Worm (Caenorhabditis elegans): ENCODE measurements around the gene her-1.

The her-1 gene

DNA sequence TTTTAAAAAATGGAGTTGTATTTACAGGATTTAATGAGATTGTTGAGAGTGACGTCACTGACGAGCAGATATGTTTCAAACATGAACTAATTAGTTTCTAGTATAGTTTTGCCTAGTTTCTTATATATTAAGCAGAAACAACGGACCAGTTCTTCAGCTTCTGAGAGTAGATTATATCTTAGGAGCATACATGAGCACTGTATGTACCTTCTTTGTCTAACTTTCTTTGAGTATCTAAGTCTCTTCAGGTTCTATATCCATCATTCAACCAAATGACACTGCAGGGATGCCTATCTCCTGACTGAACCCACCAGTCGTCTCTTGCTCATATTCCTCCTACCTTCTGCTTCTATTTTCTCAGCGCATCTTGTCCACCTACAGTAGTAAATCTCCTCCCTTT is at the start of gene her-1:
Gene her-1 (plus strand): TSS at position 301 of the 400 bp plus-strand sequence.
- TF ChIP-seq pes-1 (GFP tag; IDR thresholded peaks at IDR 0.05) (no peak), hnd-1 (tag; optimal IDR thresholded peaks at IDR 0.05) (no peak), tra-4 (tag; optimal IDR thresholded peaks at IDR 0.05) (no peak), tbx-11 (GFP tag; IDR thresholded peaks at IDR 0.05) (no peak), tbx-37 (GFP tag; conservative IDR thresholded peaks at IDR 0.05) (no peak), B0310.2 (tag; optimal IDR thresholded peaks at IDR 0.05) (no peak), sea-1 (GFP tag; conservative IDR thresholded peaks at IDR 0.05) (no peak), hmg-4 (GFP tag; optimal IDR thresholded peaks at IDR 0.05) (no peak)

DNA sequence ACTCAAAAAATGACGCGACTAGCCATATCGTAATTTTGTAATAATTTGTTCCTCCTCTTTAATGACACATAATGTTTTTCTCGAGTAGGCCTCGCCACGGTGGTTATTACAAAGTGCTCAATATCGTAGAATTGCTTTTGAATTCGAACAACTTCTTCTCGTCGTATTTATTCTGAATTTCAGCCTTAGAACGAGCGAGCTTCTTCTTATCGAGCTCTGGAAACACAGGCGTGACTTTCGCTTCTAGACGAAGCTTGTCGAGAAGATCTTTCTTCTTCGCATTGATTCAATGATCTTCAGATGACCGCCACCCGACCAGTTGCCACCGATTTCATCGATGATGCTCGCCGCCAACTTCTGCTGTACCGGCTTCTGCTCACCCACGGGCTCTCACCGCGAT is 45.5 kb upstream of the her-1 start, which contains the start of gene T06E4.21:
Gene T06E4.21 (plus strand): TSS at position 301 of the 400 bp plus-strand sequence.
- no peak for TF ChIP-seq ets-7 (tag; optimal IDR thresholded peaks at IDR 0.05)
- TF ChIP-seq B0310.2 (tag; optimal IDR thresholded peaks at IDR 0.05): no peak
- no peak for TF ChIP-seq ceh-13 (GFP tag; optimal IDR thresholded peaks at IDR 0.05)
- TF ChIP-seq hnd-1 (tag; optimal IDR thresholded peaks at IDR 0.05): no peak
- TF ChIP-seq F13C5.2 (tag; optimal IDR thresholded peaks at IDR 0.05): no peak
- no peak for TF ChIP-seq hmbx-1 (tag; optimal IDR thresholded peaks at IDR 0.05)
- no peak for TF ChIP-seq scrt-1 (GFP tag; IDR thresholded peaks at IDR 0.05)
- no peak for TF ChIP-seq pes-1 (GFP tag; IDR thresholded peaks at IDR 0.05)
- TF ChIP-seq ceh-36 (tag; optimal IDR thresholded peaks at IDR 0.05): no peak
- TF ChIP-seq hmg-4 (GFP tag; optimal IDR thresholded peaks at IDR 0.05): no peak
- no peak for TF ChIP-seq flt-1 (GFP tag; IDR thresholded peaks at IDR 0.05)
- no peak for TF ChIP-seq sea-1 (GFP tag; conservative IDR thresholded peaks at IDR 0.05)
- TF ChIP-seq tbx-37 (GFP tag; conservative IDR thresholded peaks at IDR 0.05): no peak
- TF ChIP-seq aly-1 (tag; optimal IDR thresholded peaks at IDR 0.05): no peak
- TF ChIP-seq tra-4 (tag; optimal IDR thresholded peaks at IDR 0.05): no peak
- no peak for TF ChIP-seq ama-1 (optimal IDR thresholded peaks at IDR 0.05)
- no peak for TF ChIP-seq tbx-11 (GFP tag; IDR thresholded peaks at IDR 0.05)

DNA sequence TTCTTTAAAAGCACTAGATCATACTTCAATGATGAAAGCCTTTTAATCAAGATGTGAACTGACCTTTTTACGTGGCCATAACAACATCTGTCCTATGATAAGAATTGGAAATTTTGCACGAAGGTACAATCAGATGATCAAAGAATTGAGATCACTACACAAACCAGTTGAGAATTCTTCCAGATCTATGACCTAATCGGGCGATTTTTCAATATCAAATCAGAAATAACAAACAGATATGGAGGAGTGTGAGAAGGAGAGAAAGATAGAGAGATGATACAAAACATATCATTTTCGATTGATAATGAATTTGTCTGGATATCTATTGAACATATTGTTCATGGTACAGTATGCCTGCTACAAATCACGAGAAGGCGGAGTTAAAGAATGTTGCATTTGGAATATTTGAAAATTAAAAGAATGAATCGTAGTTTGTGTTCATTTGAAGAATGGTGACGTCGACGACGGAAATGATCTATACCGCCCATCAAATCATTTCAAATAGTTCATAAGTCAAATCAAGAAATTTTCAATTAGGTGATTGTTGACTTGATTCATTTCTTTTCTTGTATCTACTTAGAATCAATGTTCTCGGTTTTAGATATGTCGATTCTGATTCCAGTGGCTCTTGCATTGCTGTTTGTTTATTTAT is 42.5 kb upstream of the her-1 start, which contains the start of gene cyp-29A4:
Gene cyp-29A4 (plus strand): TSS at position 602 of the 652 bp plus-strand sequence.
- TF ChIP-seq sea-1 (GFP tag; conservative IDR thresholded peaks at IDR 0.05): no peak
- TF ChIP-seq F13C5.2 (tag; optimal IDR thresholded peaks at IDR 0.05): no peak
- no peak for TF ChIP-seq ets-7 (tag; optimal IDR thresholded peaks at IDR 0.05)
- TF ChIP-seq hnd-1 (tag; optimal IDR thresholded peaks at IDR 0.05): no peak
- no peak for TF ChIP-seq pes-1 (GFP tag; IDR thresholded peaks at IDR 0.05)
- no peak for TF ChIP-seq hmbx-1 (tag; optimal IDR thresholded peaks at IDR 0.05)
- no peak for TF ChIP-seq B0310.2 (tag; optimal IDR thresholded peaks at IDR 0.05)
- no peak for TF ChIP-seq tbx-11 (GFP tag; IDR thresholded peaks at IDR 0.05)
- TF ChIP-seq tbx-37 (GFP tag; conservative IDR thresholded peaks at IDR 0.05): no peak
- no peak for TF ChIP-seq aly-1 (tag; optimal IDR thresholded peaks at IDR 0.05)
- no peak for TF ChIP-seq ceh-13 (GFP tag; optimal IDR thresholded peaks at IDR 0.05)
- no peak for TF ChIP-seq tra-4 (tag; optimal IDR thresholded peaks at IDR 0.05)
- no peak for TF ChIP-seq hmg-4 (GFP tag; optimal IDR thresholded peaks at IDR 0.05)
- TF ChIP-seq scrt-1 (GFP tag; IDR thresholded peaks at IDR 0.05): no peak
- no peak for TF ChIP-seq flt-1 (GFP tag; IDR thresholded peaks at IDR 0.05)
- no peak for TF ChIP-seq ama-1 (optimal IDR thresholded peaks at IDR 0.05)
- no peak for TF ChIP-seq ceh-36 (tag; optimal IDR thresholded peaks at IDR 0.05)

DNA sequence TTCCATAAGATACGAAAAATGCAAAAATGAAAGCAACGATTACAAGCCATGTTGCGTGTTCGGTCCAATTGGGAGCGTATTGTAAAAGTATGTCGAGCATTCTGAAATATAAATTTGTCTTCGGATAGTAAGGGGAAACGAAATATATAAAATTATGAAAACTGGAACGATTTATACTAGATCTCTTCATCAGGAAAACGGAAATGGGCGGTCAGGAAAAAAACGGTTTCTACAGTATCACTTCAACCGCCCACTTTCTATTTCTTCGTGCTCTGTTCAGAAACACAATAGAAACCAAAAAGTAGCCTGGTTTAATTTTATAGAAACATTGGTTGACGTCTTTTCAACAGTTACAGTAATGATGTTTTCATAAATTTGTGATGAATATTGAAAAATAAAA is 35.3 kb upstream of the her-1 start, which contains the start of gene pitr-4:
Gene pitr-4 (minus strand): TSS at position 101 of the 400 bp plus-strand sequence.
- TF ChIP-seq hmbx-1 (tag; optimal IDR thresholded peaks at IDR 0.05) (no peak), ceh-36 (tag; optimal IDR thresholded peaks at IDR 0.05) (no peak), F13C5.2 (tag; optimal IDR thresholded peaks at IDR 0.05) (no peak), scrt-1 (GFP tag; IDR thresholded peaks at IDR 0.05) (no peak), aly-1 (tag; optimal IDR thresholded peaks at IDR 0.05) (no peak), tbx-37 (GFP tag; conservative IDR thresholded peaks at IDR 0.05) (no peak), hmg-4 (GFP tag; optimal IDR thresholded peaks at IDR 0.05) (no peak), ets-7 (tag; optimal IDR thresholded peaks at IDR 0.05) (no peak), flt-1 (GFP tag; IDR thresholded peaks at IDR 0.05) (no peak), ama-1 (optimal IDR thresholded peaks at IDR 0.05) (no peak), sea-1 (GFP tag; conservative IDR thresholded peaks at IDR 0.05) (no peak), B0310.2 (tag; optimal IDR thresholded peaks at IDR 0.05) (no peak), ceh-13 (GFP tag; optimal IDR thresholded peaks at IDR 0.05) (no peak), hnd-1 (tag; optimal IDR thresholded peaks at IDR 0.05) (no peak)

DNA sequence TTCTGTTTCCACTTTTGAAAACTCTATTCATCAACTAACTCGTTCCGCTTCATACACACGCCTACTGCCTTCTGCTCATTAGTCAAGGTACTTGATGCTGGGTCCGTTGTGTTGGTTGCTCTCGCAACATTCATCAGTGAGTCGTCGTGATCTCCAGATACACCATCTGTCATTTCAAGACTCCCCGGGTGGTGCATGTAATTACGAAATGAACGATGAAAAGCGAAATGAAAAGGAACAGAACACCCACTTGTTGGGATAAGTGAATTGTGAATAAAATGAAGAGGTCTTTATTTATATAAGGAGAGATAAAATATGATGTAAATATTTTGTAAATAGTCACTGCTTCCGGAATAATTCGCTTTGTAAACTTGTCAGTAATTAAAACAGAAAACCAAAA is 32.9 kb upstream of the her-1 start:
- no peak for TF ChIP-seq F13C5.2 (tag; optimal IDR thresholded peaks at IDR 0.05)
- TF ChIP-seq ceh-36 (tag; optimal IDR thresholded peaks at IDR 0.05): no peak
- TF ChIP-seq tra-4 (tag; optimal IDR thresholded peaks at IDR 0.05): no peak
- TF ChIP-seq sea-1 (GFP tag; conservative IDR thresholded peaks at IDR 0.05): no peak
- no peak for TF ChIP-seq pes-1 (GFP tag; IDR thresholded peaks at IDR 0.05)
- no peak for TF ChIP-seq tbx-37 (GFP tag; conservative IDR thresholded peaks at IDR 0.05)
- no peak for TF ChIP-seq aly-1 (tag; optimal IDR thresholded peaks at IDR 0.05)
- TF ChIP-seq ceh-13 (GFP tag; optimal IDR thresholded peaks at IDR 0.05): no peak
- TF ChIP-seq hmbx-1 (tag; optimal IDR thresholded peaks at IDR 0.05): no peak
- TF ChIP-seq hmg-4 (GFP tag; optimal IDR thresholded peaks at IDR 0.05): no peak
- TF ChIP-seq flt-1 (GFP tag; IDR thresholded peaks at IDR 0.05): no peak
- TF ChIP-seq scrt-1 (GFP tag; IDR thresholded peaks at IDR 0.05): no peak
- no peak for TF ChIP-seq hnd-1 (tag; optimal IDR thresholded peaks at IDR 0.05)
- no peak for TF ChIP-seq tbx-11 (GFP tag; IDR thresholded peaks at IDR 0.05)

DNA sequence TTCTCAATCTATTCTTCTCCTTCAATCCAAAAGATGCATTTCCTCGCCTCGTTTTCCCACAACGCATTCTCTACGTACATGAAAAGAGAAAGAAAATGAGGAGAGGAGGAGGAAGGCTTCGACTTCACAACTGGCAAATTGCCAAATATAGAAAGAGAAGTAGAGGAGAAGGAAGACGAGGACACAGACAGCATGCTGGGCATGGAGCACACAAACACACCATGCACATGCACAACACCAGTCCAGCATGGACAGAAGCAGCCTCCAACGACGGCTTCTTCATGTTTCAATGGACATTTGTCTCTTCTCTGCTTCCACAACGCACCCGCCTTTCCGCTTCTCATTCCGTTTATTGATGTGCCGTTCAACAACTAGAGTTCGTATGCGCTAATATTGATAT is 32.2 kb upstream of the her-1 start:
- TF ChIP-seq aly-1 (tag; optimal IDR thresholded peaks at IDR 0.05): no peak
- TF ChIP-seq ets-7 (tag; optimal IDR thresholded peaks at IDR 0.05): no peak
- no peak for TF ChIP-seq flt-1 (GFP tag; IDR thresholded peaks at IDR 0.05)
- TF ChIP-seq ceh-13 (GFP tag; optimal IDR thresholded peaks at IDR 0.05): no peak
- no peak for TF ChIP-seq hnd-1 (tag; optimal IDR thresholded peaks at IDR 0.05)
- no peak for TF ChIP-seq scrt-1 (GFP tag; IDR thresholded peaks at IDR 0.05)
- TF ChIP-seq pes-1 (GFP tag; IDR thresholded peaks at IDR 0.05): no peak
- no peak for TF ChIP-seq B0310.2 (tag; optimal IDR thresholded peaks at IDR 0.05)
- no peak for TF ChIP-seq ama-1 (optimal IDR thresholded peaks at IDR 0.05)
- TF ChIP-seq tra-4 (tag; optimal IDR thresholded peaks at IDR 0.05): no peak
- no peak for TF ChIP-seq ceh-36 (tag; optimal IDR thresholded peaks at IDR 0.05)
- no peak for TF ChIP-seq tbx-37 (GFP tag; conservative IDR thresholded peaks at IDR 0.05)
- TF ChIP-seq hmg-4 (GFP tag; optimal IDR thresholded peaks at IDR 0.05): no peak
- no peak for TF ChIP-seq F13C5.2 (tag; optimal IDR thresholded peaks at IDR 0.05)
- TF ChIP-seq tbx-11 (GFP tag; IDR thresholded peaks at IDR 0.05): no peak
- no peak for TF ChIP-seq hmbx-1 (tag; optimal IDR thresholded peaks at IDR 0.05)
- no peak for TF ChIP-seq sea-1 (GFP tag; conservative IDR thresholded peaks at IDR 0.05)

All from whole organism, early embryonic.